Fruit fly (Drosophila melanogaster): ENCODE measurements around the gene smid.

DNA sequence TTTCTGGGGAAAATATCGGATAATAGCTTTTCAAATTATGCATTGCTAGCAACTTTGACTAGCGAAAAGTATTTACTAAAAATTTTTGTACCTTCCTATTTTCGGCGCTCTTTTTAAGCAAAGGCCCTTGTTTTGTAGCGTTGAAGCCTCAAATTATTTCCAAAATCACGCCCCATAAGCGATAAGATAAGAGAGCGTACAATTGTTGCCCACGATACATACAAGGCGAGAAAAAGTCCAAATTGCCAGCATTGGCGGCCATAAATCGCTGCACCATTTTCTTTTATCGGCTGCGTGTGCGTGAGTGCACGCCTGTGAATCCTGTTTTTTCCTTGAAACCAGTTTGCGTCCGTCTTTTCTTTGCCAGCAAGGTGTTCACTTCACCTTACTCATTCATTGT lies 10.1 kb upstream of the smid start:
- TF ChIP-seq usp (GFP tag; optimal IDR thresholded peaks at IDR 0.05) (no peak), CG8478 (optimal IDR thresholded peaks at IDR 0.05) (no peak), EcR (GFP tag; optimal IDR thresholded peaks at IDR 0.05) (no peak), pan (optimal IDR thresholded peaks at IDR 0.05) (no peak)

Measured in whole organism.